Worm (Caenorhabditis elegans): ENCODE data around the gene try-11.

Gene try-11

DNA sequence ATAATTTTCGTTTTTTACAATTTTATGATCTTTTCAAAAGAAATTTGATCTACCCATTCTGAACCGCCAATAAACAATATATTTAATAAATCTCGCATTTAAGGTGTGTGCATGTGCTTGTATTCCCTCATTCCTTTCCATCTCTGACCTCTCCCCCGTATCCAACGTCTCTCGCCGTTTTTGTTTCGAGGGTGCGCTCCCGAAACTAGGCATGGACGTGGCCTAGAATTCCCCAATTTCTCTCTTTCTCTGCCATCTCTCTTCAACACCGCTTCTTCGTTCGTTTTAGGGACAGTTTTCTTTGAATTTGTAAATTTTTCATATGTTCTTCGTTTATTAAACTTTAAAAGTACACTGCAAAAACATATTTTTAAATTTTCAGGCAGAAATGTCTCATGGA lies 14.0 kb downstream of the try-11 start, which contains the start of gene F25E5.1 (continued):
- TF ChIP-seq nhr-28 (tag; optimal IDR thresholded peaks at IDR 0.05) (no peak), fkh-4 (tag; optimal IDR thresholded peaks at IDR 0.05; ENCODE audit: borderline replicate concordance) (peak; percentile 30), nhr-76 (tag; optimal IDR thresholded peaks at IDR 0.05) (no peak), lin-13 (GFP tag; optimal IDR thresholded peaks at IDR 0.05) (peak; percentile 46), nhr-19 (GFP tag; conservative IDR thresholded peaks at IDR 0.05) (peak; percentile 70), unc-30 (tag; optimal IDR thresholded peaks at IDR 0.05) (no peak), snpc-4 (tag; optimal IDR thresholded peaks at IDR 0.05) (peak; percentile 47), elt-2 (tag; optimal IDR thresholded peaks at IDR 0.05) (peak; percentile 33), rnt-1 (tag; optimal IDR thresholded peaks at IDR 0.05) (peak; percentile 93), mdl-1 (tag; optimal IDR thresholded peaks at IDR 0.05) (peak in 1 of 2 experiments; percentile 58), lsy-2 (tag; optimal IDR thresholded peaks at IDR 0.05) (peak; percentile 55 to 75), mef-2 (tag; optimal IDR thresholded peaks at IDR 0.05) (no peak), aha-1 (tag; optimal IDR thresholded peaks at IDR 0.05) (no peak), C04F5.9 (tag; optimal IDR thresholded peaks at IDR 0.05) (no peak), sup-37 (GFP tag; optimal IDR thresholded peaks at IDR 0.05) (no peak), nhr-11 (tag; optimal IDR thresholded peaks at IDR 0.05) (no peak), jun-1 (tag; optimal IDR thresholded peaks at IDR 0.05) (peak; percentile 2), grh-1 (GFP tag; IDR thresholded peaks at IDR 0.05) (no peak), nhr-20 (tag; optimal IDR thresholded peaks at IDR 0.05) (peak; percentile 71), unc-98 (GFP tag; IDR thresholded peaks at IDR 0.05) (peak; percentile 61), unc-86 (tag; optimal IDR thresholded peaks at IDR 0.05) (peak; percentile 47), nhr-84 (tag; optimal IDR thresholded peaks at IDR 0.05) (no peak), ceh-8 (GFP tag; optimal IDR thresholded peaks at IDR 0.05) (peak; percentile 18), lin-35 (GFP tag; optimal IDR thresholded peaks at IDR 0.05) (peak; percentile 70 to 73), unc-130 (tag; optimal IDR thresholded peaks at IDR 0.05) (no peak), nhr-85 (tag) (peak; percentile 87), nhr-77 (tag; optimal IDR thresholded peaks at IDR 0.05) (peak; percentile 34), ceh-88 (GFP tag; IDR thresholded peaks at IDR 0.05) (no peak), elt-3 (tag; optimal IDR thresholded peaks at IDR 0.05) (no peak), ceh-82 (tag; optimal IDR thresholded peaks at IDR 0.05) (peak; percentile 42 to 73 (median 65)), irx-1 (tag; optimal IDR thresholded peaks at IDR 0.05) (peak; percentile 44)

DNA sequence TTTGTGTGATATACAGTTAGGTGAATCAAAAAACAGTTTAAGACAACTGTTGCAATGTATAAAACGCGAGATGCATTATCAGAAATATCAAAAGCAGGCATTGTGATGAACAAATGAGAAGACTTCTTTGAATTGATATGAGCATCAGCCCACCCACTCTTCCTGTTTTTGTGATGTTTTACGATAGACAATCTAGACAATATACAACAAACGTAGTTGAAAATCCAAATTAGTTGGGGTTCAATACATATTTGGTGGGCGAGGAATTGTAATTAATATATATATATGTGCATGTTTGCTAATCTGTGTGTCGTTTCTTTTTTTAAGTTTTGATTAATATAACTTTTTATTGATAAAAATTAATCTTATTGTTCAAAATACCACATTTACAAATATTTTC lies 21.3 kb downstream of the try-11 start, which contains the start of gene str-28:
Gene str-28, minus strand, starts transcription at position 101 of the 400 bp plus-strand sequence.
- no peak for TF ChIP-seq lin-13 (GFP tag; optimal IDR thresholded peaks at IDR 0.05)

DNA sequence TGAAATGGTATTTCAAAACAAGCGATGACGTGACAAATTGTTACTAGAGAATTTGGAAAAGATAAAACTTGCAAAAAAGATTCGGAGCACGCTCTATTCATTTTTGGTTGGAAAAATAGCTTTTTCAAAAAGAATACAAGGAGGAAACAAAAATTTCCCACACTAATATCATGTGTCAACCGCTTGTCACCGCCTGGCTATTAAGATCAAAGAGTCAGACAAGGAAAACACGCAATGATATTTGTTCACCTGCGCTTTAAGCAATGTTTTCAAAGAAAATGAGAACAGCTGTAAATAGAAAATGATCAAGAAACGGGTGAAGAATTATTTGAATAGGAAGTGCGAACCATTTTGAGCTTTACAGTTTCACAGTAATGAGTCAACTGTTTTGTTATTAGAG lies 25.2 kb downstream of the try-11 start, which contains the start of gene srh-125:
Gene srh-125, minus strand, starts transcription at position 101 of the 400 bp plus-strand sequence.
- TF ChIP-seq pqm-1 (tag; optimal IDR thresholded peaks at IDR 0.05) (no peak), ama-1 (optimal IDR thresholded peaks at IDR 0.05) (no peak), nhr-20 (tag; optimal IDR thresholded peaks at IDR 0.05) (no peak), hlh-4 (tag; optimal IDR thresholded peaks at IDR 0.05) (peak; percentile 63), snu-23 (GFP tag; optimal IDR thresholded peaks at IDR 0.05) (no peak), fkh-10 (GFP tag; optimal IDR thresholded peaks at IDR 0.05) (no peak), ceh-82 (tag; optimal IDR thresholded peaks at IDR 0.05) (no peak), fkh-8 (tag; optimal IDR thresholded peaks at IDR 0.05) (peak; percentile 15)

DNA sequence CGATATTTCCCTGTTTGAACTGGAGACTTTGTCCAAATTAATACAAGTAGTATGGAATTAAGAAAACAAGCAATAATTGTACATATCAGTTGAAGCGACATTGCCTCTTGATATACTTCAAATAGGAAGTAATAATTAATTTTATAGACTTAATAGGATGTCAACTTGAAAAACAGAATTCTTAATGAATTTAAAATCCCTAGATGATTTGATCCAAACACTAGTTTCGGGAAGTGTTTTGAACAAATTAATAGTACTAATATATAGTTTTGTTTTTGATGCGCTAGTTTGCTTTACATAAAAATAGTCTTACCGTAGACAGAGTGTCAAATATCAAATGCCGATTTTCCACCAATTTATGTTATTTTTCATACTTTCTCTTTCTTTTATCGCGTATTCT lies 26.9 kb downstream of the try-11 start, which contains the start of gene str-190:
Gene str-190, minus strand, starts transcription at position 101 of the 400 bp plus-strand sequence.
- no peak for TF ChIP-seq nhr-28 (tag; optimal IDR thresholded peaks at IDR 0.05)
- no peak for TF ChIP-seq ama-1 (optimal IDR thresholded peaks at IDR 0.05)
- no peak for TF ChIP-seq unc-62 (GFP tag; optimal IDR thresholded peaks at IDR 0.05)
- no peak for TF ChIP-seq hlh-4 (tag; optimal IDR thresholded peaks at IDR 0.05)
- no peak for TF ChIP-seq efl-3 (GFP tag; optimal IDR thresholded peaks at IDR 0.05)
- TF ChIP-seq ceh-90 (tag; optimal IDR thresholded peaks at IDR 0.05): no peak
- no peak for TF ChIP-seq lir-3 (tag; optimal IDR thresholded peaks at IDR 0.05; ENCODE audit: poor library complexity)
- no peak for TF ChIP-seq aly-2 (tag; optimal IDR thresholded peaks at IDR 0.05)
- no peak for TF ChIP-seq ets-5 (GFP tag; IDR thresholded peaks at IDR 0.05)
- no peak for TF ChIP-seq nhr-47 (tag; optimal IDR thresholded peaks at IDR 0.05)
- TF ChIP-seq nhr-20 (tag; optimal IDR thresholded peaks at IDR 0.05): no peak
- TF ChIP-seq skn-1 (tag; optimal IDR thresholded peaks at IDR 0.05): no peak
- no peak for TF ChIP-seq egl-13 (tag; optimal IDR thresholded peaks at IDR 0.05)
- no peak for TF ChIP-seq lin-39 (tag; optimal IDR thresholded peaks at IDR 0.05)

Measured in whole organism, L1 larva.